Fruit fly (Drosophila melanogaster) whole organism, wandering third instar larva: Measurements from ENCODE around the gene CG33061.
A peak's percentile ranks its signal among the peaks of the same experiment; 100 is the strongest.

Experiments used
- Abd-B ChIP-seq: fragments of >200 bp; optimal IDR thresholded peaks from 2 replicates; lab custom pipeline; 2017; ENCODE audit warnings: missing biosample characterization, missing genetic modification characterization
- CG32264 ChIP-seq: fragments of 200-800 bp; sonication (Bioruptor generic); optimal IDR thresholded peaks from 2 replicates; lab custom pipeline; 2016; ENCODE audit warnings: missing biosample characterization, missing genetic modification characterization
- CG9705 ChIP-seq: fragments of 200-800 bp; sonication (Bioruptor generic); optimal IDR thresholded peaks from 2 replicates; lab custom pipeline; 2018; ENCODE audit warnings: missing biosample characterization, mild to moderate bottlenecking, missing genetic modification characterization
- CrebA ChIP-seq: fragments of 200-800 bp; sonication (Bioruptor generic); optimal IDR thresholded peaks from 2 replicates; lab custom pipeline; 2016; ENCODE audit warnings: missing biosample characterization, mild to moderate bottlenecking, missing genetic modification characterization, borderline replicate concordance
- Dif ChIP-seq: fragments of 200-275, 200-300 bp; sonication (Bioruptor generic); optimal IDR thresholded peaks from 2 replicates; lab custom pipeline; 2018; ENCODE audit warnings: missing biosample characterization, missing genetic modification characterization; ENCODE audit not compliant: partially characterized antibody
- GATAd ChIP-seq: sonication (Bioruptor generic); optimal IDR thresholded peaks from 2 replicates; lab custom pipeline; 2016; ENCODE audit warnings: missing biosample characterization, missing genetic modification characterization
- Hnf4 ChIP-seq: fragments of 200-800 bp; sonication (Bioruptor generic); optimal IDR thresholded peaks from 2 replicates; lab custom pipeline; 2016; ENCODE audit warnings: missing biosample characterization, mild to moderate bottlenecking, missing genetic modification characterization
- Hr78 ChIP-seq: fragments of >200 bp; optimal IDR thresholded peaks from 2 replicates; lab custom pipeline; 2017; ENCODE audit warnings: missing biosample characterization, missing genetic modification characterization
- Hr83 ChIP-seq: fragments of 200-300 bp; sonication (Bioruptor generic); optimal IDR thresholded peaks from 2 replicates; lab custom pipeline; 2016; ENCODE audit warnings: missing biosample characterization, mild to moderate bottlenecking, missing genetic modification characterization, moderate library complexity; ENCODE audit not compliant: poor library complexity, severe bottlenecking
- Mio ChIP-seq: sonication (Bioruptor generic); optimal IDR thresholded peaks from 2 replicates; lab custom pipeline; 2016; ENCODE audit warnings: missing biosample characterization, missing genetic modification characterization
- Rel ChIP-seq, 2 experiments: fragments of 200-800 bp; sonication (Bioruptor generic) in 1 of 2; optimal IDR thresholded peaks; 2 replicates in 1 of 2; 3 replicates in 1 of 2; lab custom pipeline; 2016 to 2019; ENCODE audit warnings: mild to moderate bottlenecking in 2 of 2, missing biosample characterization in 2 of 2, missing genetic modification characterization in 2 of 2, moderate library complexity in 1 of 2
- Sp1 ChIP-seq: fragments of 200-800 bp; sonication (Bioruptor generic); optimal IDR thresholded peaks from 3 replicates; lab custom pipeline; 2019; ENCODE audit warnings: missing biosample characterization, mild to moderate bottlenecking, missing genetic modification characterization, moderate library complexity
- Vsx2 ChIP-seq: fragments of 200-300, 225-300 bp; sonication (Bioruptor generic); optimal IDR thresholded peaks from 2 replicates; lab custom pipeline; 2018; ENCODE audit warnings: missing biosample characterization, missing genetic modification characterization; ENCODE audit not compliant: partially characterized antibody
- br ChIP-seq: fragments of 200-800 bp; sonication (Bioruptor generic); optimal IDR thresholded peaks from 2 replicates; lab custom pipeline; 2016; ENCODE audit warnings: missing biosample characterization, missing genetic modification characterization
- dl ChIP-seq, 2 experiments: fragments of 175-275, 200-275 bp in 1 of 2; fragments of 200-275 bp in 1 of 2; sonication (Bioruptor generic); optimal IDR thresholded peaks; lab custom pipeline; 2018; ENCODE audit warnings: mild to moderate bottlenecking in 2 of 2, missing biosample characterization in 2 of 2, missing genetic modification characterization in 2 of 2, moderate library complexity in 2 of 2; ENCODE audit not compliant: partially characterized antibody in 2 of 2, insufficient read depth in 1 of 2
- dsf ChIP-seq: sonication (Bioruptor generic); optimal IDR thresholded peaks from 2 replicates; lab custom pipeline; 2016; ENCODE audit warnings: missing biosample characterization, missing genetic modification characterization, borderline replicate concordance
- ey ChIP-seq: fragments of 200-800 bp; sonication (Bioruptor generic); optimal IDR thresholded peaks from 2 replicates; lab custom pipeline; 2016; ENCODE audit warnings: missing biosample characterization, missing genetic modification characterization
- fru ChIP-seq: fragments of 200-800 bp; sonication (Bioruptor generic); optimal IDR thresholded peaks from 3 replicates; lab custom pipeline; 2016; ENCODE audit warnings: missing biosample characterization, mild to moderate bottlenecking, missing genetic modification characterization
- h ChIP-seq: fragments of 200-800 bp; sonication (Bioruptor generic); optimal IDR thresholded peaks from 3 replicates; lab custom pipeline; 2016; ENCODE audit warnings: missing biosample characterization, mild to moderate bottlenecking, missing genetic modification characterization
- jim ChIP-seq: fragments of 175-275, 200-325 bp; sonication (Bioruptor generic); optimal IDR thresholded peaks from 2 replicates; lab custom pipeline; 2016; ENCODE audit warnings: missing biosample characterization, mild to moderate bottlenecking, missing genetic modification characterization
- lola ChIP-seq: fragments of >200 bp; optimal IDR thresholded peaks from 2 replicates; lab custom pipeline; 2017; ENCODE audit warnings: missing biosample characterization, missing genetic modification characterization
- pan ChIP-seq: fragments of >200 bp; optimal IDR thresholded peaks from 2 replicates; lab custom pipeline; 2017
- psq ChIP-seq: fragments of 200-800 bp; sonication (Bioruptor generic); optimal IDR thresholded peaks from 3 replicates; lab custom pipeline; 2017; ENCODE audit warnings: missing biosample characterization, mild to moderate bottlenecking, missing genetic modification characterization, moderate library complexity
- rgr ChIP-seq: fragments of 200-800 bp; sonication (Bioruptor generic); optimal IDR thresholded peaks from 3 replicates; lab custom pipeline; 2016; ENCODE audit warnings: missing biosample characterization, mild to moderate bottlenecking, missing genetic modification characterization
- sage ChIP-seq: fragments of 200-800 bp; sonication (Bioruptor generic); optimal IDR thresholded peaks from 2 replicates; lab custom pipeline; 2016; ENCODE audit warnings: missing biosample characterization, mild to moderate bottlenecking, missing genetic modification characterization
- sv ChIP-seq: fragments of 200-800 bp; sonication (Bioruptor generic); optimal IDR thresholded peaks from 3 replicates; lab custom pipeline; 2016; ENCODE audit warnings: missing biosample characterization, missing genetic modification characterization
- tai ChIP-seq: sonication (Bioruptor generic); optimal IDR thresholded peaks from 2 replicates; lab custom pipeline; 2016; ENCODE audit warnings: missing biosample characterization, missing genetic modification characterization
- usp ChIP-seq: fragments of >200 bp; optimal IDR thresholded peaks from 2 replicates; lab custom pipeline; 2017; ENCODE audit warnings: missing biosample characterization, missing genetic modification characterization
- woc ChIP-seq: sonication (Bioruptor generic); optimal IDR thresholded peaks from 2 replicates; lab custom pipeline; 2016; ENCODE audit warnings: missing biosample characterization, mild to moderate bottlenecking, missing genetic modification characterization

Gene CG33061

DNA sequence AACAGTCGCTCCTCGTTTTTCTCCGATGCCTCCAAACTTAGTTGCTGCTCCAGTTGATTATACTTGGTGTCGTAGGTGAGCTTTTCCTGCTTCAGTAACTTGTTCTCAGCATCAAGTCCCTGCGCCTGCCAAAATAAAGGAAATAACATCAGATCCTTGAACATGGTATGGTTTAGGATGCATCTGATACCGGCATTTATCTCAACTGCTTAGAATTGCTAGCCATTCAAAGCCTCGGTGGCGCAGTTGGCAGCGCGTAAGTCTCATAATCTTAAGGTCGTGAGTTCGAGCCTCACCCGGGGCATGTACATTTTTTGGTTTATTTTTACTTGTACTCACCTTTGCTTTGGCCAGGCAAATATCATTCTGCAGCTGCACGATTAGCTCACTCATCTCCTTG lies 20.1 kb downstream of the CG33061 start:
- no peak for TF ChIP-seq Hr78 (GFP tag; lab: Kevin White, UChicago)

- TF ChIP-seq jim (no peak), Rel (GFP tag; optimal IDR thresholded peaks at IDR 0.05; lab: Kevin White, UChicago) (no peak), Rel (tag; optimal IDR thresholded peaks at IDR 0.05; lab: Kevin White, UChicago) (peak; percentile 60)
Measured at dm6 chr3L:16351770-16352429, 22.3 kb downstream of the CG33061 start, which contains the start of the genes Golgin104 and Tcs3. TSS of gene Golgin104 (minus strand) at chr3L:16351951. TSS of gene Tcs3 (plus strand) at chr3L:16351991.

dm6 chr3L:16354197-16354596 lies 24.6 kb downstream of the CG33061 start, which contains the start of gene Pdh:
TSS of gene Pdh (minus strand) at chr3L:16354297.
- TF ChIP-seq h (GFP tag; lab: Kevin White, UChicago) (no peak), GATAd (GFP tag; lab: Kevin White, UChicago) (no peak), br (GFP tag; lab: Kevin White, UChicago) (no peak), Vsx2 (GFP tag; lab: Kevin White, UChicago) (no peak), tai (GFP tag; lab: Kevin White, UChicago) (no peak), CG9705 (GFP tag; lab: Kevin White, UChicago) (no peak), sv (GFP tag; lab: Kevin White, UChicago) (no peak), fru (GFP tag; lab: Kevin White, UChicago) (no peak), rgr (GFP tag; lab: Kevin White, UChicago) (no peak), psq (GFP tag; lab: Kevin White, UChicago) (no peak)
- TF ChIP-seq, all 38 proteins: peak for 0

DNA sequence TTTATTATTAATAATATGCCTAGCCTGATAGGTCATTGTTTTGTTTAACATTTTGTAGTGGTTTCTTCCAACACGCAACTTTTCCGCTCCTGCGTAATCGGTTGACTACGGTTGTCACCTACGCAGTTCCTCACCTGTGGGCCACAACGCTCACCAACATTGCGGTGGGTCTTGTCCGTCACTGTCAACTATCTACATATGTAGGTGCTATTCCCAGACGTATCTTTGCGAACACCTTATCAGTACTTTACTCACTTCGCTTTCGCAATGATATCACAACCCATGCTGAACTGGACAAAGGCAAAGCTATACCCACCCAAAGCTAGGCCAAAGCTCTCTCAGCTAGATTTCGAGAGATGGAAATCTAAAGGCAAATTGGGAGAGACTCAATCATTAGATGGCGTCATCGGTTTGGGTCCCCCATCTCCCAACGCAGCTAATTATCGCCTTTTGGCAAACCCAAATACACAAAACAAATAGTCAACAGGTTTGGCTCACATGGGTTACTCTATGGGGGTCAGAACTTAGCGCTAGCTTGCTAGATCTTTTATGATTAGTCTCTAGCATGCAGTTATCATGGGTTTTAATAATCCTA lies 26.7 kb downstream of the CG33061 start:
- TF ChIP-seq Vsx2 (GFP tag; lab: Kevin White, UChicago), result peak; percentile 84
- TF ChIP-seq Hr83 (GFP tag; lab: Kevin White, UChicago), result no peak
- no peak for TF ChIP-seq Sp1 (GFP tag; lab: Kevin White, UChicago)
- TF ChIP-seq lola (GFP tag; lab: Kevin White, UChicago), result no peak
- peak; percentile 27 for TF ChIP-seq Dif
- TF ChIP-seq rgr (GFP tag; lab: Kevin White, UChicago), result no peak
- TF ChIP-seq fru (GFP tag; lab: Kevin White, UChicago), result no peak
- no peak for TF ChIP-seq Hnf4
- TF ChIP-seq CrebA (GFP tag; lab: Kevin White, UChicago), result no peak
- no peak for TF ChIP-seq sv (GFP tag; lab: Kevin White, UChicago)
- TF ChIP-seq CG9705 (GFP tag; lab: Kevin White, UChicago), result no peak
- TF ChIP-seq dl (GFP tag; optimal IDR thresholded peaks at IDR 0.05; lab: Kevin White, UChicago; ENCODE audit: insufficient read depth in 1 of 2, partially characterized antibody in 2 of 2), result no peak
- TF ChIP-seq Hr78 (GFP tag; lab: Kevin White, UChicago), result no peak
- TF ChIP-seq CG32264 (GFP tag; lab: Kevin White, UChicago), result no peak
- TF ChIP-seq GATAd (GFP tag; lab: Kevin White, UChicago), result no peak
- TF ChIP-seq, all 38 proteins: peak for 2

DNA sequence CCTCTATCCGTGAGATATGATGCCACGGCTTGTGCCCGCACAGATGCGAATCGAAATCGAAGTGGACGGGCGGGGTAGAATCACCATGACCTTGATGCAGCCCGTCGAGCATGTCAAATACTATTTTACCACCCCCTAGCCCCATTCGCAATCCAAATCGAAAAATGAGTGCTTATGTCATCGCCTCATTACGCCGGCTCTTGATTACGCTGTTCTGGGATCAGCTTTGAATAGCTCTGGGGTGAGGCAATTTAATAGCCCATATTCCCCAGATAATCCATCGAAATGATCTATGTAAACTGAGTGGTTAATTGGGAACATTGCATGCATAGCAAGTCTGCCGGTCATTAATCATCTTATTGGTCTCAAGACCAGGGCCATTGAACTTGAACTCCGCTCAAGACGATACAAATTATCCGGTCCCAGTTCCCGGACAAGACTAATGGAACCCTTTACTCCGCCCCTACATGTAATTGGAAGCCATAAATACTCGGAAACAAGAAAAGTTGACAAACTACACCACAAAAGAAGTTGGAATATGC lies 27.7 kb downstream of the CG33061 start:
- TF ChIP-seq dsf (GFP tag; lab: Kevin White, UChicago) (no peak), Vsx2 (GFP tag; lab: Kevin White, UChicago) (no peak), jim (no peak), tai (GFP tag; lab: Kevin White, UChicago) (no peak), sage (GFP tag; lab: Kevin White, UChicago) (no peak), pan (lab: Kevin White, UChicago) (no peak), rgr (GFP tag; lab: Kevin White, UChicago) (no peak), Hr78 (GFP tag; lab: Kevin White, UChicago) (no peak), CG9705 (GFP tag; lab: Kevin White, UChicago) (no peak)

- no peak for TF ChIP-seq woc (GFP tag; lab: Kevin White, UChicago)
- TF ChIP-seq ey (GFP tag; lab: Kevin White, UChicago), result no peak
- no peak for TF ChIP-seq dl (GFP tag; optimal IDR thresholded peaks at IDR 0.05; lab: Kevin White, UChicago; ENCODE audit: insufficient read depth in 1 of 2, partially characterized antibody in 2 of 2)
- no peak for TF ChIP-seq Hr83 (GFP tag; lab: Kevin White, UChicago)
- no peak for TF ChIP-seq rgr (GFP tag; lab: Kevin White, UChicago)
- no peak for TF ChIP-seq Rel (GFP tag; optimal IDR thresholded peaks at IDR 0.05; lab: Kevin White, UChicago)
- no peak for TF ChIP-seq Rel (tag; optimal IDR thresholded peaks at IDR 0.05; lab: Kevin White, UChicago)
- TF ChIP-seq Mio (GFP tag; lab: Kevin White, UChicago), result no peak
- TF ChIP-seq tai (GFP tag; lab: Kevin White, UChicago), result no peak
- no peak for TF ChIP-seq Abd-B
- no peak for TF ChIP-seq pan (lab: Kevin White, UChicago)
- no peak for TF ChIP-seq usp
Measured at dm6 chr3L:16357860-16358259, 28.3 kb downstream of the CG33061 start.
